Worm (Caenorhabditis elegans) whole organism, young adult: ENCODE measurements around the gene nhr-142.

ENCODE experiments used
- F22D6.2 ChIP-seq: sonication (generic microtip); optimal IDR thresholded peaks from 2 replicates; lab custom pipeline; 2016; ENCODE audit warnings: mild to moderate bottlenecking, missing genetic modification characterization, missing compliant biosample characterization
- gei-17 ChIP-seq: fragments of 200-800 bp; sonication (Bioruptor generic); optimal IDR thresholded peaks from 2 replicates; lab custom pipeline; 2018; ENCODE audit warnings: mild to moderate bottlenecking, missing genetic modification characterization, missing compliant biosample characterization
- lin-40 ChIP-seq: sonication (generic microtip); optimal IDR thresholded peaks from 2 replicates; lab custom pipeline; 2016; ENCODE audit warnings: missing genetic modification characterization, mild to moderate bottlenecking, missing compliant biosample characterization, missing genotype, missing genetic modification reagents
- sea-2 ChIP-seq: fragments of 200-800 bp; sonication (Bioruptor generic); IDR thresholded peaks from 2 replicates; pipeline ENCODE4 v1.3.6; 2022; ENCODE audit warnings: missing genetic modification characterization, missing compliant biosample characterization
- ztf-26 ChIP-seq: sonication (generic microtip); optimal IDR thresholded peaks from 2 replicates; lab custom pipeline; 2017; ENCODE audit warnings: missing genetic modification characterization, missing compliant biosample characterization

DNA sequence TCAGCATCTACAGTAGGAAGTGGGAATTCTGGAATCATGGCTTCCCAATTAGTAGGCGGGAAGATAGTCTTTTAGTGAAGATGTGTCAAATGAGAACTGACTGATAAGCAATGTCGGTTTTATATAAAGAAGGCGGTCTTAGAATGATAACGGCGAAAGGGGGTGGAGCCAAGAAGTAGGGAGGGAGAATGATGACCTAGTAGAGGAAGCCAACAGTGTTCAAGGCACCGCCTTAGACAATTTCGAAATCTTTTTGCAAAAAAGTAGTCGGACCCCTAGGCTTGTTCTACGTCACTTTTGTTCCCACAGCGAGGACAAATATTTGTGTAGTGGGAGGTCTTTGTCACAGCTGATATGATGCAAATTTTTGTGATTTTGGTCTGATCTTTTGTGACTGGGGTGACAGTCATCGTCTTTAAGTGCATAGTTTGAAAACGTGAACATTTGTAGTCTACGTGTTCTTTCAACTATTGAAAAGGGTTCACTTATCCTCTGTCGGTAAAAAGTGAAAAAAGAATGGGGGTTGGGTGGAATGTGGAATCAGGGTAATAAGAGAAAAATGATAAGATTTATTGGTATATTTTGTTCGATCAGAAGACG lies 22.8 kb upstream of the nhr-142 start, which contains the start of gene ZC250.4:
- TF ChIP-seq gei-17 (GFP tag; lab: Kevin White, UChicago), result no peak
- TF ChIP-seq sea-2 (GFP tag; lab: Robert Waterston, UW), result no peak
- no peak for TF ChIP-seq ztf-26 (tag; lab: Kevin White, UChicago)
- no peak for TF ChIP-seq F22D6.2 (tag; lab: Kevin White, UChicago)
- no peak for TF ChIP-seq lin-40 (tag; lab: Kevin White, UChicago)
